Fruit fly (Drosophila melanogaster) whole organism, prepupa: Measurements from ENCODE around the gene AnxB10.

Experiments used
- Blimp-1 ChIP-seq: fragments of 200-800 bp; sonication (Bioruptor generic); optimal IDR thresholded peaks from 3 replicates; lab custom pipeline; 2017; ENCODE audit warnings: missing biosample characterization, missing genetic modification characterization, mild to moderate bottlenecking, moderate library complexity, missing genetic modification reagents
- CG10631 ChIP-seq: fragments of 200-800 bp; sonication (Bioruptor generic); optimal IDR thresholded peaks from 2 replicates; lab custom pipeline; 2016; ENCODE audit warnings: missing biosample characterization, missing genetic modification characterization
- CG11294 ChIP-seq: fragments of 200-800 bp; sonication (Bioruptor generic); IDR thresholded peaks from 2 replicates; pipeline ENCODE4 v1.3.6; 2022; ENCODE audit warnings: missing biosample characterization, missing genetic modification characterization
- CG11762 ChIP-seq: fragments of 200-800 bp; sonication (Bioruptor generic); optimal IDR thresholded peaks from 3 replicates; lab custom pipeline; 2016; ENCODE audit warnings: missing biosample characterization, missing genetic modification characterization; ENCODE audit not compliant: insufficient read depth
- CG15336 ChIP-seq: fragments of 200-800 bp; sonication (Bioruptor generic); IDR thresholded peaks from 2 replicates; pipeline ENCODE4 v1.3.6; 2022; ENCODE audit warnings: missing biosample characterization, missing genetic modification characterization
- CG1621 ChIP-seq: fragments of 200-800 bp; sonication (Bioruptor generic); optimal IDR thresholded peaks from 3 replicates; lab custom pipeline; 2018; ENCODE audit warnings: missing biosample characterization, mild to moderate bottlenecking, missing genetic modification characterization
- CG3032 ChIP-seq: fragments of 200-800 bp; optimal IDR thresholded peaks from 2 replicates; lab custom pipeline; 2019; ENCODE audit warnings: missing biosample characterization, mild to moderate bottlenecking, missing genetic modification characterization, moderate library complexity
- CG31627 ChIP-seq: fragments of 200-800 bp; sonication (Bioruptor generic); optimal IDR thresholded peaks from 3 replicates; lab custom pipeline; 2016; ENCODE audit warnings: missing biosample characterization, missing genetic modification characterization
- CG32006 ChIP-seq: fragments of 200-800 bp; sonication (Bioruptor generic); optimal IDR thresholded peaks from 3 replicates; lab custom pipeline; 2017; ENCODE audit warnings: missing biosample characterization, mild to moderate bottlenecking, missing genetic modification characterization
- CG34406 ChIP-seq: fragments of 200-800 bp; sonication (Bioruptor generic); optimal IDR thresholded peaks from 3 replicates; lab custom pipeline; 2016; ENCODE audit warnings: missing biosample characterization, missing genetic modification characterization
- CG4318 ChIP-seq: fragments of 200-800 bp; sonication (Bioruptor generic); optimal IDR thresholded peaks from 3 replicates; lab custom pipeline; 2017; ENCODE audit warnings: missing biosample characterization, mild to moderate bottlenecking, missing genetic modification characterization
- CG6163 ChIP-seq: fragments of 200-800 bp; sonication (Bioruptor generic); IDR thresholded peaks from 3 replicates; pipeline ENCODE4 v1.3.6; 2022; ENCODE audit warnings: missing biosample characterization, missing genetic modification characterization
- CG6276 ChIP-seq: fragments of 200-800 bp; sonication (Bioruptor generic); optimal IDR thresholded peaks from 2 replicates; lab custom pipeline; 2017; ENCODE audit warnings: missing biosample characterization, mild to moderate bottlenecking, missing genetic modification characterization
- CG6792 ChIP-seq: fragments of 200-800 bp; sonication (Bioruptor generic); optimal IDR thresholded peaks from 3 replicates; lab custom pipeline; 2016; ENCODE audit warnings: missing biosample characterization, missing genetic modification characterization
- CG6808 ChIP-seq: fragments of 200-800 bp; sonication (Bioruptor generic); optimal IDR thresholded peaks from 3 replicates; lab custom pipeline; 2017; ENCODE audit warnings: missing biosample characterization, missing genetic modification characterization, mild to moderate bottlenecking, moderate library complexity, missing genetic modification reagents
- CG6854 ChIP-seq: fragments of 200-800 bp; sonication (Bioruptor generic); optimal IDR thresholded peaks from 2 replicates; lab custom pipeline; 2017; ENCODE audit warnings: missing biosample characterization, mild to moderate bottlenecking, missing genetic modification characterization
- CG7368 ChIP-seq: fragments of 200-800 bp; sonication (Bioruptor generic); optimal IDR thresholded peaks from 3 replicates; lab custom pipeline; 2016; ENCODE audit warnings: missing biosample characterization, missing genetic modification characterization
- CG8119 ChIP-seq: fragments of 200-800 bp; sonication (Bioruptor generic); IDR thresholded peaks from 3 replicates; pipeline ENCODE4 v1.3.6; 2022; ENCODE audit warnings: missing biosample characterization, missing genetic modification characterization
- CG8319 ChIP-seq: fragments of 200-800 bp; sonication (Bioruptor generic); optimal IDR thresholded peaks from 3 replicates; lab custom pipeline; 2016; ENCODE audit warnings: missing biosample characterization, missing genetic modification characterization
- CG8632 ChIP-seq: fragments of 200-800 bp; sonication (Bioruptor generic); optimal IDR thresholded peaks from 3 replicates; lab custom pipeline; 2016; ENCODE audit warnings: missing biosample characterization, missing genetic modification characterization
- CG9139 ChIP-seq: fragments of 200-800 bp; sonication (Bioruptor generic); optimal IDR thresholded peaks from 3 replicates; lab custom pipeline; 2017; ENCODE audit warnings: missing biosample characterization, mild to moderate bottlenecking, missing genetic modification characterization
- Eip78C ChIP-seq: fragments of 200-800 bp; sonication (Bioruptor generic); peaks from one replicate; lab custom pipeline; 2016; ENCODE audit warnings: missing biosample characterization, missing genetic modification characterization
- Eip93F ChIP-seq: fragments of 200-800 bp; sonication (Bioruptor generic); optimal IDR thresholded peaks from 2 replicates; lab custom pipeline; 2016; ENCODE audit warnings: missing biosample characterization, mild to moderate bottlenecking, missing genetic modification characterization
- Ets21C ChIP-seq: fragments of 200-800 bp; sonication (Bioruptor generic); optimal IDR thresholded peaks from 3 replicates; lab custom pipeline; 2016; ENCODE audit warnings: missing biosample characterization, missing genetic modification characterization
- Ets96B ChIP-seq: fragments of 200-800 bp; optimal IDR thresholded peaks from 2 replicates; lab custom pipeline; 2019; ENCODE audit warnings: missing biosample characterization, mild to moderate bottlenecking, missing genetic modification characterization, moderate library complexity
- Gug ChIP-seq: fragments of 200-800 bp; sonication (Bioruptor generic); IDR thresholded peaks from 2 replicates; pipeline ENCODE4 v1.3.6; 2022; ENCODE audit warnings: missing biosample characterization, missing genetic modification characterization
- Hr4 ChIP-seq: fragments of 200-800 bp; sonication (Bioruptor generic); optimal IDR thresholded peaks from 3 replicates; lab custom pipeline; 2016; ENCODE audit warnings: missing biosample characterization, missing genetic modification characterization
- Lpt ChIP-seq: fragments of 200-800 bp; sonication (Bioruptor generic); optimal IDR thresholded peaks from 3 replicates; lab custom pipeline; 2016; ENCODE audit warnings: missing biosample characterization, missing genetic modification characterization
- Met ChIP-seq: fragments of 200-800 bp; sonication (Bioruptor generic); optimal IDR thresholded peaks from 3 replicates; lab custom pipeline; 2016; ENCODE audit warnings: missing biosample characterization, missing genetic modification characterization
- OdsH ChIP-seq: fragments of 200-800 bp; sonication (Bioruptor generic); optimal IDR thresholded peaks from 3 replicates; lab custom pipeline; 2016; ENCODE audit warnings: missing biosample characterization, missing genetic modification characterization
- Smox ChIP-seq: fragments of 200-800 bp; sonication (Bioruptor generic); optimal IDR thresholded peaks from 3 replicates; lab custom pipeline; 2016; ENCODE audit warnings: missing biosample characterization, missing genetic modification characterization
- Sox102F ChIP-seq: fragments of 200-800 bp; sonication (Bioruptor generic); optimal IDR thresholded peaks from 2 replicates; lab custom pipeline; 2016; ENCODE audit warnings: missing biosample characterization, mild to moderate bottlenecking, missing genetic modification characterization
- Sox14 ChIP-seq: fragments of 200-800 bp; sonication (Bioruptor generic); optimal IDR thresholded peaks from 3 replicates; lab custom pipeline; 2016; ENCODE audit warnings: missing biosample characterization, missing genetic modification characterization
- Sox15 ChIP-seq: fragments of 200-800 bp; sonication (Bioruptor generic); optimal IDR thresholded peaks from 3 replicates; lab custom pipeline; 2016; ENCODE audit warnings: missing biosample characterization, missing genetic modification characterization
- achi ChIP-seq: fragments of 200-800 bp; sonication (Bioruptor generic); optimal IDR thresholded peaks from 3 replicates; lab custom pipeline; 2016; ENCODE audit warnings: missing biosample characterization, missing genetic modification characterization
- cyc ChIP-seq: fragments of 200-800 bp; sonication (Bioruptor generic); optimal IDR thresholded peaks from 3 replicates; lab custom pipeline; 2016; ENCODE audit warnings: missing biosample characterization, missing genetic modification characterization
- dac ChIP-seq: fragments of 200-800 bp; sonication (Bioruptor generic); optimal IDR thresholded peaks from 2 replicates; lab custom pipeline; 2017; ENCODE audit warnings: missing biosample characterization, mild to moderate bottlenecking, missing genetic modification characterization
- dsx ChIP-seq: fragments of 200-800 bp; optimal IDR thresholded peaks from 3 replicates; lab custom pipeline; 2019; ENCODE audit warnings: missing biosample characterization, mild to moderate bottlenecking, missing genetic modification characterization, moderate library complexity; ENCODE audit not compliant: poor library complexity, severe bottlenecking
- eg ChIP-seq: fragments of 200-800 bp; sonication (Bioruptor generic); IDR thresholded peaks from 3 replicates; pipeline ENCODE4 v1.3.6; 2022; ENCODE audit warnings: missing biosample characterization, missing genetic modification characterization
- esn ChIP-seq: fragments of 200-800 bp; sonication (Bioruptor generic); optimal IDR thresholded peaks from 2 replicates; lab custom pipeline; 2016; ENCODE audit warnings: missing biosample characterization, mild to moderate bottlenecking, missing genetic modification characterization, moderate library complexity
- fd59A ChIP-seq: fragments of 200-800 bp; sonication (Bioruptor generic); optimal IDR thresholded peaks from 2 replicates; lab custom pipeline; 2017; ENCODE audit warnings: missing biosample characterization, mild to moderate bottlenecking, missing genetic modification characterization, missing genetic modification reagents
- fd85E ChIP-seq: fragments of 200-800 bp; sonication (Bioruptor generic); optimal IDR thresholded peaks from 3 replicates; lab custom pipeline; 2016; ENCODE audit warnings: missing biosample characterization, missing genetic modification characterization
- fkh ChIP-seq: fragments of 200-800 bp; sonication (Bioruptor generic); optimal IDR thresholded peaks from 3 replicates; lab custom pipeline; 2017; ENCODE audit warnings: missing biosample characterization, mild to moderate bottlenecking, missing genetic modification characterization, moderate library complexity
- lz ChIP-seq: fragments of 200-800 bp; sonication (Bioruptor generic); optimal IDR thresholded peaks from 3 replicates; lab custom pipeline; 2016; ENCODE audit warnings: missing biosample characterization, missing genetic modification characterization
- net ChIP-seq: fragments of 200-800 bp; sonication (Bioruptor generic); optimal IDR thresholded peaks from 3 replicates; lab custom pipeline; 2016; ENCODE audit warnings: missing biosample characterization, missing genetic modification characterization
- pdm3 ChIP-seq: fragments of 200-800 bp; sonication (Bioruptor generic); optimal IDR thresholded peaks from 3 replicates; lab custom pipeline; 2016; ENCODE audit warnings: missing biosample characterization, missing genetic modification characterization
- salr ChIP-seq, 2 experiments: fragments of 200-800 bp; sonication (Bioruptor generic); optimal IDR thresholded peaks; 3 replicates each; lab custom pipeline; 2016 to 2018; ENCODE audit warnings: missing biosample characterization in 2 of 2, missing genetic modification characterization in 2 of 2, mild to moderate bottlenecking in 1 of 2
- ss ChIP-seq, 2 experiments: fragments of 200-800 bp; sonication (Bioruptor generic); optimal IDR thresholded peaks; 2 replicates in 1 of 2; 3 replicates in 1 of 2; lab custom pipeline; 2017 to 2018; ENCODE audit warnings: mild to moderate bottlenecking in 2 of 2, missing biosample characterization in 2 of 2, missing genetic modification characterization in 2 of 2, moderate library complexity in 1 of 2
- svp ChIP-seq: fragments of 200-800 bp; sonication (Bioruptor generic); peaks from one replicate; lab custom pipeline; 2016; ENCODE audit warnings: missing biosample characterization, missing genetic modification characterization
- topi ChIP-seq: fragments of 200-800 bp; sonication (Bioruptor generic); optimal IDR thresholded peaks from 3 replicates; lab custom pipeline; 2016; ENCODE audit warnings: missing biosample characterization, missing genetic modification characterization
- vri ChIP-seq: fragments of 200-800 bp; sonication (Bioruptor generic); optimal IDR thresholded peaks from 3 replicates; lab custom pipeline; 2016; ENCODE audit warnings: missing biosample characterization, mild to moderate bottlenecking, missing genetic modification characterization

The AnxB10 gene

dm6 chrX:20173464-20173995 lies at the start of gene AnxB10:
Gene AnxB10, minus strand, starts transcription at chrX:20173514.
- peak; percentile 91 for TF ChIP-seq Lpt (GFP tag; lab: Kevin White, UChicago)
- peak; percentile 94 for TF ChIP-seq cyc
- peak; percentile 94 for TF ChIP-seq Smox (GFP tag; lab: Kevin White, UChicago)
- TF ChIP-seq svp (GFP tag; lab: Kevin White, UChicago), result peak; percentile 98
- TF ChIP-seq CG10631, result peak; percentile 93
- TF ChIP-seq CG1621 (tag; lab: Kevin White, UChicago), result peak; percentile 81
- peak; percentile 96 for TF ChIP-seq lz (GFP tag; lab: Kevin White, UChicago)
- TF ChIP-seq CG6854 (GFP tag; lab: Kevin White, UChicago), result peak; percentile 88
- peak; percentile 95 for TF ChIP-seq CG15336
- peak; percentile 99 for TF ChIP-seq Eip78C (GFP tag; lab: Kevin White, UChicago)
- TF ChIP-seq fkh (GFP tag; lab: Kevin White, UChicago), result no peak
- peak; percentile 90 for TF ChIP-seq dac (GFP tag; lab: Kevin White, UChicago)
- peak; percentile 87 for TF ChIP-seq vri
- peak; percentile 97 for TF ChIP-seq CG32006
- TF ChIP-seq Ets96B (tag; lab: Kevin White, UChicago), result peak; percentile 92
- peak; percentile 94 for TF ChIP-seq CG11762 (GFP tag; lab: Kevin White, UChicago)
- peak; percentile 81 for TF ChIP-seq Eip93F (GFP tag; lab: Kevin White, UChicago)
- peak; percentile 93 for TF ChIP-seq Hr4
- peak; percentile 95 for TF ChIP-seq CG8632 (GFP tag; lab: Kevin White, UChicago)
- TF ChIP-seq fd85E (GFP tag; lab: Kevin White, UChicago), result peak; percentile 81
- TF ChIP-seq ss (GFP tag; optimal IDR thresholded peaks at IDR 0.05; lab: Kevin White, UChicago), result peak; percentile 82 to 92
- peak; percentile 69 to 94 for TF ChIP-seq salr (GFP tag; optimal IDR thresholded peaks at IDR 0.05; lab: Kevin White, UChicago)
- peak; percentile 94 for TF ChIP-seq Sox102F (GFP tag; lab: Kevin White, UChicago)
- peak; percentile 91 for TF ChIP-seq fd59A (GFP tag; lab: Kevin White, UChicago)
- TF ChIP-seq pdm3 (GFP tag; lab: Kevin White, UChicago), result peak; percentile 97
- peak; percentile 96 for TF ChIP-seq net (GFP tag; lab: Kevin White, UChicago)
- TF ChIP-seq CG4318 (GFP tag; lab: Kevin White, UChicago), result peak; percentile 90
- peak; percentile 93 for TF ChIP-seq CG6276 (GFP tag; lab: Kevin White, UChicago)
- TF ChIP-seq CG11294 (GFP tag; lab: Robert Waterston, UW), result peak; percentile 88
- TF ChIP-seq CG34406 (GFP tag; lab: Kevin White, UChicago), result peak; percentile 95
- TF ChIP-seq CG6163, result peak; percentile 89
- peak; percentile 95 for TF ChIP-seq Sox14 (GFP tag; lab: Kevin White, UChicago)
- peak; percentile 90 for TF ChIP-seq Gug (GFP tag; lab: Robert Waterston, UW)
- peak; percentile 97 for TF ChIP-seq CG6792 (GFP tag; lab: Kevin White, UChicago)
- peak; percentile 95 for TF ChIP-seq CG31627
- TF ChIP-seq OdsH, result peak; percentile 96
- TF ChIP-seq Sox15, result peak; percentile 94
- TF ChIP-seq dsx (GFP tag; lab: Kevin White, UChicago), result peak; percentile 84
- TF ChIP-seq CG9139 (GFP tag; lab: Kevin White, UChicago), result peak; percentile 88
- TF ChIP-seq topi, result peak; percentile 96
- peak; percentile 94 for TF ChIP-seq CG6808
- TF ChIP-seq Blimp-1 (GFP tag; lab: Kevin White, UChicago), result peak; percentile 83
- peak; percentile 86; the same call in 2 of the 3 replicates for TF ChIP-seq eg (GFP tag; lab: Robert Waterston, UW)
- peak; percentile 92 for TF ChIP-seq Ets21C (GFP tag; lab: Kevin White, UChicago)
- TF ChIP-seq Met, result peak; percentile 96
- TF ChIP-seq CG8319, result peak; percentile 94
- TF ChIP-seq CG3032 (tag; lab: Kevin White, UChicago), result peak; percentile 93
- TF ChIP-seq CG8119 (GFP tag; lab: Robert Waterston, UW), result peak; percentile 94
- TF ChIP-seq esn (GFP tag; lab: Kevin White, UChicago), result peak; percentile 96
- peak; percentile 94 for TF ChIP-seq achi
- peak; percentile 93 for TF ChIP-seq CG7368
